Fruit fly (Drosophila melanogaster): ENCODE measurements around the gene Dis3l2.

DNA sequence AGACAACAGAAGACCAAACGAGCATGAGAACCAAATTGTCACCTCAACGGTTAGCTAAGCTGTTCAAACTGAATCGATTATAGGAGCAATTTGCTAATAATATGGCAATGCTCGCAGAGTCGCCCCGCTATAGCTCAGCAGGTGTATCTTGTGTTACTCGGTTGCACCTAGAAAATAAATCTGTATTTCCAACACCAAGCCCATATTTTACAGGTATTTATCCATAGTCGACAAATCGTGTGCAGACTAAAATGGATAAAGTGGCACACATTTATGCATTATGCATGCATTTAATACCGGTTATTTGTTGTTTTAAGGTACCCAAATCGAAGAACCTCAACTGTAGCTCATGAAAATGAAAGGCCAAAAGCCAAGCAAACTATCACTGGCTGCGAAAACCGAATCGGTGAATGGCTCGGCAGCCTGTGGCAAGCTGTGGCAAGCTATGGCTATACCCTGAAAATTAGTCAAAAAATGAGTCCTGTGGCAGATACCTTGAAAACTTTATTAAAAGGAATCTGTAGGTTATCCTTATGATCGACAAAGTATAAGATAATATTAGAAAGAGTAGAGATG, 33.5 kb upstream of the Dis3l2 start, which contains the start of gene Vdup1:
- TF ChIP-seq fru (GFP tag; optimal IDR thresholded peaks at IDR 0.05) (no peak), woc (GFP tag; optimal IDR thresholded peaks at IDR 0.05) (no peak), Hr78 (GFP tag; optimal IDR thresholded peaks at IDR 0.05) (no peak), jim (GFP tag; optimal IDR thresholded peaks at IDR 0.05) (no peak), OdsH (GFP tag; optimal IDR thresholded peaks at IDR 0.05) (no peak), Dfd (GFP tag; optimal IDR thresholded peaks at IDR 0.05) (no peak), Hr83 (GFP tag; optimal IDR thresholded peaks at IDR 0.05; ENCODE audit: poor library complexity, severe bottlenecking) (no peak), dmrt93B (GFP tag; optimal IDR thresholded peaks at IDR 0.05) (no peak), Abd-B (GFP tag; optimal IDR thresholded peaks at IDR 0.05) (no peak), Mio (GFP tag; optimal IDR thresholded peaks at IDR 0.05) (no peak), CG9705 (GFP tag; optimal IDR thresholded peaks at IDR 0.05) (no peak), CrebA (GFP tag; optimal IDR thresholded peaks at IDR 0.05; ENCODE audit: borderline replicate concordance) (no peak)
